Worm (Caenorhabditis elegans): Measurements from ENCODE around the gene F38A6.4.

Gene F38A6.4

ce11 chrV:20731787-20732186 is 43.4 kb downstream of the F38A6.4 start, which contains the start of gene srxa-1:
TSS of gene srxa-1 (plus strand) at chrV:20732087.
- TF ChIP-seq hmg-1.1 (GFP tag; IDR thresholded peaks at IDR 0.05) (no peak), unc-62 (GFP tag; optimal IDR thresholded peaks at IDR 0.05 in 1 of 2) (peak in 1 of 2 experiments; percentile 2), unc-62 (tag; optimal IDR thresholded peaks at IDR 0.05) (no peak)

ce11 chrV:20728763-20729350 is 46.3 kb downstream of the F38A6.4 start, which contains the start of gene ipla-3:
TSS of gene ipla-3 (minus strand) at chrV:20729272.
- TF ChIP-seq lin-1 (GFP tag; IDR thresholded peaks at IDR 0.05) (peak; percentile 58; the same call in 1 of the 2 replicates), mxl-3 (GFP tag; optimal IDR thresholded peaks at IDR 0.05) (peak; percentile 84), saeg-2 (GFP tag; IDR thresholded peaks at IDR 0.05) (no peak), php-3 (GFP tag; IDR thresholded peaks at IDR 0.05) (peak; percentile 72), ceh-20 (GFP tag; IDR thresholded peaks at IDR 0.05) (peak; percentile 26; the same call in 1 of the 2 replicates), lsy-2 (tag; optimal IDR thresholded peaks at IDR 0.05) (peak in 1 of 2 experiments; percentile 53), tra-1 (GFP tag; IDR thresholded peaks at IDR 0.05) (0 out of 2 replicates have a peak, but pooled peaks have one; percentile 37), T20F7.1 (GFP tag; optimal IDR thresholded peaks at IDR 0.05) (no peak), zfp-3 (GFP tag; conservative IDR thresholded peaks at IDR 0.05) (peak; percentile 65; the same call in 1 of the 2 replicates), hlh-30 (tag; optimal IDR thresholded peaks at IDR 0.05; ENCODE audit: insufficient read depth) (peak; percentile 88), dve-1 (tag; optimal IDR thresholded peaks at IDR 0.05; ENCODE audit: insufficient read depth) (peak; percentile 96), ceh-28 (tag; optimal IDR thresholded peaks at IDR 0.05) (no peak), nhr-28 (tag; optimal IDR thresholded peaks at IDR 0.05) (peak; percentile 84), ZK337.2 (GFP tag; IDR thresholded peaks at IDR 0.05) (no peak), jun-1 (tag; optimal IDR thresholded peaks at IDR 0.05) (peak; percentile 50), pqm-1 (tag; optimal IDR thresholded peaks at IDR 0.05) (peak; percentile 81), lin-38 (GFP tag; IDR thresholded peaks at IDR 0.05) (peak; percentile 54), lim-7 (GFP tag; IDR thresholded peaks at IDR 0.05) (no peak), daf-19 (GFP tag; conservative IDR thresholded peaks at IDR 0.05) (no peak), fkh-10 (GFP tag; optimal IDR thresholded peaks at IDR 0.05) (peak; percentile 85), hmg-1.1 (GFP tag; IDR thresholded peaks at IDR 0.05) (peak; percentile 71), nhr-102 (tag; optimal IDR thresholded peaks at IDR 0.05) (peak; percentile 71), spr-1 (tag; optimal IDR thresholded peaks at IDR 0.05) (peak; percentile 38), nhr-77 (tag; optimal IDR thresholded peaks at IDR 0.05) (peak; percentile 91), nhr-11 (tag; optimal IDR thresholded peaks at IDR 0.05) (peak; percentile 22), hlh-11 (tag; optimal IDR thresholded peaks at IDR 0.05) (peak; percentile 95), mes-2 (tag; optimal IDR thresholded peaks at IDR 0.05; ENCODE audit: poor library complexity, severe bottlenecking) (peak; percentile 59), nhr-48 (tag; optimal IDR thresholded peaks at IDR 0.05) (peak; percentile 94), nhr-111 (GFP tag; optimal IDR thresholded peaks at IDR 0.05) (no peak), aha-1 (tag) (peak; percentile 14), nhr-76 (tag; optimal IDR thresholded peaks at IDR 0.05) (peak; percentile 46), T26A8.4 (GFP tag; IDR thresholded peaks at IDR 0.05) (peak; percentile 70; the same call in 1 of the 2 replicates), dmd-6 (GFP tag; IDR thresholded peaks at IDR 0.05) (peak; percentile 97), mxl-2 (GFP tag; conservative IDR thresholded peaks at IDR 0.05) (0 out of 2 replicates have a peak, but pooled peaks have one; percentile 20), nhr-237 (tag; optimal IDR thresholded peaks at IDR 0.05) (no peak), duxl-1 (tag; optimal IDR thresholded peaks at IDR 0.05; ENCODE audit: poor library complexity) (peak; percentile 3), daf-16 (GFP tag; optimal IDR thresholded peaks at IDR 0.05) (peak; percentile 77 to 97), daf-16 (tag; optimal IDR thresholded peaks at IDR 0.05) (peak; percentile 99), hif-1 (tag; optimal IDR thresholded peaks at IDR 0.05) (peak in 1 of 2 experiments; percentile 48), rbr-2 (tag; optimal IDR thresholded peaks at IDR 0.05) (peak; percentile 62), unc-62 (GFP tag; optimal IDR thresholded peaks at IDR 0.05 in 1 of 2) (peak in 1 of 2 experiments; percentile 84), unc-62 (tag; optimal IDR thresholded peaks at IDR 0.05) (no peak), R02D3.7 (tag; optimal IDR thresholded peaks at IDR 0.05) (no peak), snpc-1.2 (GFP tag; IDR thresholded peaks at IDR 0.05) (no peak), nhr-6 (tag; optimal IDR thresholded peaks at IDR 0.05) (peak; percentile 95), dpl-1 (GFP tag; optimal IDR thresholded peaks at IDR 0.05) (peak; percentile 54), mdl-1 (tag; optimal IDR thresholded peaks at IDR 0.05) (peak; percentile 74 to 93)
